Worm (Caenorhabditis elegans) whole organism, dauer: ENCODE data around the gene C50D2.6.
"Not testable (repeated sequence)": the region's sequence is repeated elsewhere in the genome, so short reads cannot be mapped to it uniquely, and the experiment has no call there.

ENCODE experiments used
- unc-62 ChIP-seq: sonication (generic microtip); optimal IDR thresholded peaks from 2 replicates; lab custom pipeline; 2017; ENCODE audit warnings: missing biosample characterization, missing genetic modification reagents, missing genetic modification characterization

Gene C50D2.6

DNA sequence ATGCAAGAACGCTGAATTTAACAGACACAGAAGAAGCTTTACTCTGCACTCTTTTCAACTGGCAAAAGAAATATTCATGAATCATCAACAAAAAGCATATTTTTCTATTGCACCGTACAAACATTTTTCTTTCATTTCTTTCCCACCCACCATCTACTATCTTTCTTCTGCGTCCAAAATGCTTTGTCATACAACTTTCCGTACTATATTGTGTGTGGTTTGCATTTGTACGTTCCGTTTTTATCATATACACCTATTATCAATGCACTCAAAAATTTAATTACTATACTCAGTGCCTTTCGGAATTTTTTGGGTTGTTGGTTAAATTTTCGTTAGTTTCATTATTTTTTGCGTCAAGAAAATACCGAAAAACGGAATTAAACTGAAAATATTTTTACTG, 16.6 kb upstream of the C50D2.6 start:
- no peak for TF ChIP-seq unc-62 (GFP tag; lab: Kevin White, UChicago)

DNA sequence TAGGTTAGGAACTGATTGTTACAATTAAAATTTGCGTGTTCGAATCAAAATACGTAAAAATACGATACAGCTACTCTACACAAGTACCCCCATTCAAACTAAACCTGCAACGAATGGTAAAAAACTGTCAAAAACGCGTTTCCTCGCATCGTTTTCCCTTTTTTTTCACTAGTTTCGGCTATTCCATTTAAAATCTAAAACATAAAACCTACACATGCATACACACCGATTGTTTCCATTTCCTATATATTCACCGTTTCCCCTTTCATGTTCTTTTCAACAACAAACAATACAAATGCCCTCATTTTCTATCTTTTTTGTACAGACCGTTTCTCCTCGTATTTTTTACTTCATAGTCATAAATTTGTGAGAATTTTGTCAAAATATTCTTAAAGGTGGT, 15.5 kb upstream of the C50D2.6 start:
- TF ChIP-seq unc-62 (GFP tag; lab: Kevin White, UChicago), result no peak

DNA sequence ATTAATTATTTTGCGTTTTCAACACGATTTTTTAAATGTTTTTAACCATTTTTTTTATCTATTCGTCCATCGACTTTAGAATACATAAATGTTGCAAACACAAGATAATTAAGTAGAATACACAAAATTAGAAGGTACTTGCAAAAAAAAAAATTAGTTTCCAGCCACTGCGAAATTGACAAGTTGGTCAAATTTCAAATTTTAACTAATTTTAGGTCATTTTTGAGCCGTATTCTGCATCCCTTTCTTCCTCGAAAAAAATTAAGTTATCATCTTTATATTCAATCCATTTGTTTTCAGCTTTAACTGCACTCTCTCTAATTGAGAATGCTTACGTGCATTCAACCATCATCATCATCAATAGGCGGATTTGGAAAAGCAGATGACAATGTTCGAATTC, 14.9 kb upstream of the C50D2.6 start, which contains the start of gene egl-26:
egl-26 (plus strand) TSS at position 301 of the 400 bp plus-strand sequence.
- TF ChIP-seq unc-62 (GFP tag; lab: Kevin White, UChicago), result no peak

DNA sequence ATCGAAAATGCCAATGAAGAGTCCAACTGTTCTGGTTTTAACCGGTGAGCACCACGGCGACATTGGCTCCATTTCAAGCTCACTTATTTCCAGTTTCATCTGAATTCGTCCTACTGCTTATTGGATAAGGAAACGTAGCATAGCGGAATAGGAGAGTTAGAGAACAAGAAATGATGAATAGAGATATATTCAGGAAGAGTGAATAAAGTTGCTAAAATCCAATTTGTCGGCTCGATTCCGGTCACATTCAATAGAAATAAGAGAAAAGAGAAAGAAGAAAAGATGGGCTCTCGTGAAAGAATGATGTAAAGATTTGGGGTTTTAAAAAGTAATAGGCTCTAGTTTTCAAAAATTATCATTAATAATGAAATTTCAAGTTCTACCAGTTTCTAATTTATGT, 10.9 kb upstream of the C50D2.6 start:
- TF ChIP-seq unc-62 (GFP tag; lab: Kevin White, UChicago), result no peak

DNA sequence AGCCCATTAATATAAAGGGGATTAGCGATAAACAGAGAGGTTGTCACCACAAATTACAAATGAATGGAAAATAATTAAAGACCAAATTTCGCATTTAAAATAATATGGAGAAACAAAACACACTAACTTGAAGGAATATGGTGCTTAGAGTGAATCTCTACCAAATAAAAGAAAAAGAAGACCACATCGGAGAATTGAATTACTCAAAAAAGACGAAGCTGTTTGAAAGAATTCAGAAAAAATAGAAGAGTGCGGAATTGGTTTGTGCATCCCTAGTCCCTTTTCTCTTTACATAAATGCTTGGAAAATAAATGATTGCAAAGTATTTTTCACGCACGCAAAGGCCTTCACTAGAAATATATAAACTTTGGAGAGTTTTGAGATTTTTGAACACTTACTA, 10.3 kb upstream of the C50D2.6 start:
- no peak for TF ChIP-seq unc-62 (GFP tag; lab: Kevin White, UChicago)

DNA sequence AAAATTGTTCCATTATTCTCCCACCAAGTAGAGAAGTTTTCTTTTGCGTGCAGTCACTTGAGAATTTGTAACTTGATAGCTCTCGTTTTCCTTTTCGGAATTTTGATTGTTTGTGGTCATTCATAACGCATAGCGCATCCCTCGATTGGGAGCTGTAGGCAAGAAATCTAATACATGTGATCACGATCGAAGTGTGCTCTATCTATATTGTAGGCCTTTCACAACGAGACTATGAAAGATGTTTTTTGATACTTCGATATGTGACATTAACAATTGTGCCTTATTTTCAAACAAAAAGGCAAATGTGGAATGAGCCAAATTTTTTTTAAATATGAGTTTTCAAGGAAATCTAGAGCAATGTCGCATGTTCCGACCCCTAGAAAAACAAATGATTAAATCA, 8.4 kb upstream of the C50D2.6 start:
- TF ChIP-seq unc-62 (GFP tag; lab: Kevin White, UChicago), result no peak

DNA sequence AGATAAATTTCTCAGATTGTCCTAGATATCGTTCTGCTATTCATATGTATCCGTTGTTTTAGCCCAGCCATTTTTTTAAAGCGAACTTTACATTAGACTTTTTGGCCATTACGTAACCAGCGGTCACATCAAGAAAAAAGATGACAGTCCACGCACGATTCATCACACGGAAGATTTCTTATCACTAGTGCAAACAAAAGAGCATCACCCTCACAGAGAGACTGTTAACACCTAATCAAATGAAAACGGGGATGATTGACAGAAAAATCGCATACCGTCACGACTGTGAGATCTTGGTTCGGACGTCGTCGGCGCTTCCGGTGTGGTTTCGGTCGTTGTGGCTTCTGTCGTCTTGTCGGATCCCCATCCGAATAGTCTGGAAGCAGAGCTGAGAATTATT, 7.6 kb upstream of the C50D2.6 start:
- TF ChIP-seq unc-62 (GFP tag; lab: Kevin White, UChicago), result no peak

DNA sequence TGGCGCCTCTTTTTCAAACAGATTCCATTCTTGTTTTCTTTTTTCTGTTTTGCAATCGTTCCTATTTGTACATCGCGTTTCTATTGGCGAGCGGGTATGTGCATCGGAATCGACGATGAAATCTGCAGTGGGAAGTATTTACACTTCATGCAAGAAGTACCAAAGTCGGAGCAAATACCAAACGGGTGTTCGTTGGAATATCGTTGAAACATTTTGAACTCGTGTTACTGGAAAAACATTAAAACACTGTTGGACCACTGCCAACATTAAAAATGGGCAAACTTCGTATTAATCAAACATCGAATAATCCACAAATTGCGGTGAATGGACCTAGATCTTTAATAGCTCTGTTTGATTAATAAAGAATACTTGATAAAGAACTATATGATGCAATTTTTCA, 5.1 kb upstream of the C50D2.6 start, which contains the start of gene C23H3.9:
C23H3.9 (minus strand) TSS at position 101 of the 400 bp plus-strand sequence.
- TF ChIP-seq unc-62 (GFP tag; lab: Kevin White, UChicago), result no peak

DNA sequence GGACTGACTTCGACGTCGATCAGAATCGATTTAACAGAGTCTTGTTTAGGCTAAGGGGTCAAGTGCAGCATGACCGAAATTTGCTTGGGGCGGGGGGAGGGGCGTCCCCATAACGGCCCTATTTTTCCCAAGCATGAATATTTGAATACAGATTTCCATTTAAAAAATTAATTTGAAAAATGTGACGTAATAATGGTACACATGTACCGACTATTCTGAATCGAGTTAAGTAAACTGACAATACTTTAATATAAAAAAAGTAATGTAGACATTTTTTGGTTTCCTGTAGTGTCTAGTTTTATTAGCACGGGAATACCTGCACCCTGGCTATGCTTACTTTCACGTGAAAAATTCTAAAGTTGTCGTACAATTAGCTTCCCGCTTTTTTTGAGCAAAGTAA, 2.6 kb downstream of the C50D2.6 start:
- no peak for TF ChIP-seq unc-62 (GFP tag; lab: Kevin White, UChicago)

DNA sequence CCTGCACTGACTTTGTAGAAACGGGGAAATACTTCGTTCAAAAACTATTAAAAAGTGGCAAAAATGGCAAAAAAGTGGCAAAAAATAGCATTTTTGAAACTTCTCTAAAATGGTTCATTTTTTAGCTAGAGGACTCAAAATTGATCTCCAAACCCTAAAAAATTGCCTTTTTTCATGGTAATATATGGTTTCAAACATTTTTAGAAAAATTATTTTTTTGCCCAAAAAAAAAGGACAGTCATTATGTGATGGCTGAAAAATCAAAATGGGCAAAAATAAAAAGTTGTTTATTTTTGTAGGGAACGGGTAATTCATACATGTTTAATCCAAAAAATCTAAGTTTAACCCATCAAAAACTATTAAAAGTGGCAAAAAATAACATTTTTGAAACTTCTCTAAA, 3.7 kb downstream of the C50D2.6 start:
- TF ChIP-seq unc-62 (GFP tag; lab: Kevin White, UChicago), result no peak

DNA sequence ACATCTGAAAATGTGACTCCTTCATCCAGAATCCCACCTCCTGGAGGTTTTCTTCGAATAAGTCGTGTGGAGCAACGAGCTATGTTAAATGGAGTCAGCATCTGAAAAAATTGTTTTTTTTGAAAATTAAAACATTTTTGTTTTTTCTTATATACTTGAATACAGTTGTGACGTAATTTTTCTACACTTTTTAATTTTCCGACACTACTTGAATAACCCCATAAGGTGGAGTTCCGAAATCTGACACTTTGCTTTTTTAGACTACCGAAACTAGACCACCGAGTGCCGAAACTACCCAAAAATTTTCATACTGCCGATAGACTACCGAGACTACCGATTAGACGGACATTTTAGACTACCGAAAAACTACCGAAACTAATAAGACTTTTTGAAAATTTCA, 7.2 kb downstream of the C50D2.6 start, which contains the start of gene mcat-1:
mcat-1 (minus strand) TSS at position 101 of the 400 bp plus-strand sequence.
- TF ChIP-seq unc-62 (GFP tag; lab: Kevin White, UChicago), result no peak

DNA sequence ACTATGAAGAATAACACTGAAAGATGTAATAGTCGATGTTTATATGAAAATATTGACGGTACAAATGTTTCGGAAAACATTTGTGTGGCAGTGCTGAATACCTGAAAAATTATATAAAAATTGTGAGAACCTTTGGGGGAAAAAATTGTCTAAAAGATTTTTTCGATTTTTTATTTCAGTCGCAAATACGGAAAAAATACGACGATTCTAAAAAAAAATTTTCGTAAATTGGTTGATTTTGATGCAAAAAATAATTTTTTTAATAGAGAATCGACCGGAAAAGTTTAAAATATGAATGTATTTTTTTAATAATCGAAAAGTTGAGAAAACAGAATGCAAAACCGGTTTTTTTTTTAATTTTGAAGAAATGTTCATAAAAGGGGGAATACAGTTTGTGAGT, 10.9 kb downstream of the C50D2.6 start, which contains the start of gene C50D2.7:
C50D2.7 (minus strand) TSS at position 101 of the 400 bp plus-strand sequence.
- TF ChIP-seq unc-62 (GFP tag; lab: Kevin White, UChicago), result no peak

DNA sequence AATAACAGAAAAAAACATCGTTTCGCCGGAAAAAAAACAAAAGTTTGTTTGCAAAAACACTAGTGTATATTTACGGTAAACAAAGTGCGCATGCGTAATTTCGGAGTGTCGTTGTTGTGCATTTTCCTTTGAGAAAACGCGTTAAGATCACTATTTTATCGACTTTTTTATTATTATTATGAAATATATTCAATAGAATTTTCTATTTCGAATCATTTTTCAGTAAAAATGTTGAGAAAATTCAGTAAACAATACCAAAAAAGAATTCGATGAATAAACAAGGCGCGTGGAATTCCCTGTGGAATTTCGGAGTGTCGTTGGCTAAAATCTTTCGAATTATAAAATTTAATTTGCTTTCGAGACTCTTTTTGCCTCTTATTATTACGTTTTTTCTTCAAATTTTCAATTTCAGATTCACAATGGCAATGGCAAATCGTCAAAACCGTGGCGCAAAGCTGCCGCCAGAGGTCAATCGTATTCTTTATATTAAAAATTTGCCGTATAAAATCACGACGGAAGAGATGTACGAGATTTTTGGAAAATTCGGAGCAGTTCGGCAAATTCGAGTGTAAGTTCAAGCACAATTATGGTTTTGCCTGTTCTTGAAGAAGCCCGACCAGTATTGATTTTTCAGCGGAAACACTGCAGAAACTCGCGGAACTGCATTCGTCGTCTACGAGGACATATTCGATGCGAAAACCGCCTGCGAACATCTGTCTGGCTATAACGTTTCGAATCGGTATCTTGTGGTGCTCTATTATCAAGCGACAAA, 13.9 kb downstream of the C50D2.6 start, which contains the start of the genes luc-7L3 and sftb-6:
luc-7L3 (minus strand) TSS at position 36 of the 772 bp plus-strand sequence.
sftb-6 (plus strand) TSS at position 413 of the 772 bp plus-strand sequence.
- TF ChIP-seq unc-62 (GFP tag; lab: Kevin White, UChicago), result no peak

DNA sequence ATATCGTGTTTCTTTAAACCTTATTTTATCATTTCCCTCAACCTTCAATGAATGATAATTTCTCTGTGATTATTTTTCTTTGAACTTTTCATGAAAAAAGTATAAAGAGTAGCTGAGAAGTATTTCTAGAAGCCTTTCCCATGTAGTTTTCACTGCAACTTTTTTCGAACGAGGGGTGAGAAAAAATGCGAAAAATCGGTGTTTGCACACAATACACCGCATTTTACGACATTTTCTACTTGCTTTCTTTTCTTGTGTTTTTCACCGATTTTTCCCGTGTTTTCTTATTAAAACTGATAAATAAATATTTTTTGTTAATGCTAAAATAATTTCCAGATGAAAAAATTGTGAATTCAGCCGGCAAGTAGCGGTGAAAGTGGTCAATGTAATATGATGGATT, 14.7 kb downstream of the C50D2.6 start, which contains the start of gene C50D2.10:
C50D2.10 (plus strand) TSS at position 245 of the 400 bp plus-strand sequence.
- not testable (repeated sequence) for TF ChIP-seq unc-62 (GFP tag; lab: Kevin White, UChicago)

DNA sequence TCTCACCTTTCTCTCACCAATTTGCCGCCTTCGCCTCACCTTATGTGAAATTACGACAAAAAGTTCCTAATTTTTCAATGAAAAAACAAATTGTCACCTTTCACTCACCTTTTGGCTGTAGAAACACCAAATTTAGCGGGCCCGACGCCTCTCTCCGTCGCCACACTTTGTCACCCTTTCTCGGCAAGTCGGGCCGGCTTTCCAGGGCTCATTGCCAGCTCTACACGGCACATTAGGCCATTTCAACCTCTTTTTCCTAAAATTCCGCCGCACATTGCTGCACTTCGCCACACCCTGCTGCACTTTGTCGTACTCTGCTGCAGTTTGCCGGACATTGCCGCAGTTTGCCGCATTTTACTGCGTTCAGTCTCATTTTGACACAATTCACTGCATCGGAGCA, 16.9 kb downstream of the C50D2.6 start:
- TF ChIP-seq unc-62 (GFP tag; lab: Kevin White, UChicago), result no peak

DNA sequence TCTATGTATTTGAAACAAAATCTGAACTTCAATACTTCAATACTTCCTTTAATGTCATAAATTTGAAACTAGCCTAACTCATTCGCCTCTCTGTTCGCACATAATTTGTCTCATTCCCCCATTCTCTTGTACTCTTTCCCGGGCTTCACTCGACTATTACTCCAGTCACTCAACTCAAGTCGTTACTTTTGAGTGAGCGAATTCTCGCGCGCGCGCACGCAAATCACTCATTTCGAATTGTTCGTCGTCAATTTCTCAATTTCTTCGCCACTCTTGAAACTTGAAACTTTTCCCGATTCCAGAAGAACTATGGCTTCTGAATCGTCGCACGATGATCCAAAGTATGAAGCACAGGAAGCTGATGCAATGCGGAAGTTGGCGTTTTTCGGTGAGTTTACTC, 20.0 kb downstream of the C50D2.6 start, which contains the start of gene col-68:
col-68 (plus strand) TSS at position 301 of the 400 bp plus-strand sequence.
- no peak for TF ChIP-seq unc-62 (GFP tag; lab: Kevin White, UChicago)
